Fruit fly (Drosophila melanogaster) whole organism, embryonic: ENCODE measurements around the gene CG5968.

Experiments used
- BEAF-32 ChIP-seq: fragments of 200-800 bp; sonication (Bioruptor generic); optimal IDR thresholded peaks from 3 replicates; lab custom pipeline; 2017; ENCODE audit warnings: missing biosample characterization, missing genetic modification characterization, mild to moderate bottlenecking, moderate library complexity, missing genetic modification reagents
- Bdp1 ChIP-seq: fragments of 200-800 bp; sonication (Bioruptor generic); optimal IDR thresholded peaks from 3 replicates; lab custom pipeline; 2016; ENCODE audit warnings: missing biosample characterization, missing genetic modification characterization
- Blimp-1 ChIP-seq: fragments of 200-800 bp; sonication (Bioruptor generic); optimal IDR thresholded peaks from 3 replicates; lab custom pipeline; 2018; ENCODE audit warnings: missing biosample characterization, missing genetic modification characterization, mild to moderate bottlenecking, moderate library complexity, missing genetic modification reagents
- CG10209 ChIP-seq: fragments of 200-800 bp; sonication (Bioruptor generic); optimal IDR thresholded peaks from 3 replicates; lab custom pipeline; 2017; ENCODE audit warnings: missing biosample characterization, mild to moderate bottlenecking, missing genetic modification characterization, missing genetic modification reagents
- CG10462 ChIP-seq: fragments of 200-800 bp; sonication (Bioruptor generic); optimal IDR thresholded peaks from 2 replicates; lab custom pipeline; 2016; ENCODE audit warnings: missing biosample characterization, missing genetic modification characterization
- CG12219 ChIP-seq: fragments of 200-800 bp; sonication (Bioruptor generic); optimal IDR thresholded peaks from 3 replicates; lab custom pipeline; 2018; ENCODE audit warnings: missing biosample characterization, mild to moderate bottlenecking, missing genetic modification characterization
- CG13296 ChIP-seq: fragments of 200-800 bp; sonication (Bioruptor generic); optimal IDR thresholded peaks from 3 replicates; lab custom pipeline; 2018; ENCODE audit warnings: missing biosample characterization, mild to moderate bottlenecking, missing genetic modification characterization
- CG13624 ChIP-seq: fragments of 200-800 bp; sonication (Bioruptor generic); optimal IDR thresholded peaks from 2 replicates; lab custom pipeline; 2016; ENCODE audit warnings: missing biosample characterization, missing genetic modification characterization
- CG14014 ChIP-seq: fragments of 200-800 bp; sonication (Bioruptor generic); IDR thresholded peaks from 2 replicates; pipeline ENCODE4 v1.3.6; 2022; ENCODE audit warnings: missing biosample characterization, missing genetic modification characterization
- CG14710 ChIP-seq: fragments of 200-800 bp; sonication (Bioruptor generic); optimal IDR thresholded peaks from 3 replicates; lab custom pipeline; 2019; ENCODE audit warnings: missing biosample characterization, mild to moderate bottlenecking, missing genetic modification characterization, moderate library complexity
- CG15269 ChIP-seq: fragments of 200-800 bp; sonication (Bioruptor generic); optimal IDR thresholded peaks from 2 replicates; lab custom pipeline; 2018; ENCODE audit warnings: missing biosample characterization, mild to moderate bottlenecking, missing genetic modification characterization, moderate library complexity
- CG18011 ChIP-seq: fragments of 200-800 bp; sonication (Bioruptor generic); optimal IDR thresholded peaks from 2 replicates; lab custom pipeline; 2017; ENCODE audit warnings: missing biosample characterization, missing genetic modification characterization, mild to moderate bottlenecking, moderate library complexity, missing genotype
- CG18476 ChIP-seq: fragments of 200-800 bp; sonication (Bioruptor generic); optimal IDR thresholded peaks from 2 replicates; lab custom pipeline; 2016; ENCODE audit warnings: missing biosample characterization, mild to moderate bottlenecking, missing genetic modification characterization
- CG2116 ChIP-seq: fragments of 200-800 bp; sonication (Bioruptor generic); optimal IDR thresholded peaks from 3 replicates; lab custom pipeline; 2018; ENCODE audit warnings: missing biosample characterization, mild to moderate bottlenecking, missing genetic modification characterization
- CG2120 ChIP-seq: fragments of 200-800 bp; sonication (Bioruptor generic); optimal IDR thresholded peaks from 3 replicates; lab custom pipeline; 2016; ENCODE audit warnings: missing biosample characterization, missing genetic modification characterization
- CG32772 ChIP-seq: fragments of 200-800 bp; sonication (Bioruptor generic); IDR thresholded peaks from 2 replicates; pipeline ENCODE4 v1.3.6; 2022; ENCODE audit warnings: missing biosample characterization, missing genetic modification characterization
- CG3407 ChIP-seq: fragments of 200-800 bp; sonication (Bioruptor generic); optimal IDR thresholded peaks from 2 replicates; lab custom pipeline; 2018; ENCODE audit warnings: missing biosample characterization, mild to moderate bottlenecking, missing genetic modification characterization
- CG3726 ChIP-seq: fragments of 200-800 bp; sonication (Bioruptor generic); IDR thresholded peaks from 3 replicates; pipeline ENCODE4, ENCODE4 v1.3.6; 2022; ENCODE audit warnings: missing biosample characterization, missing genetic modification characterization
- CG3995 ChIP-seq: fragments of 200-800 bp; sonication (Bioruptor generic); optimal IDR thresholded peaks from 3 replicates; lab custom pipeline; 2016; ENCODE audit warnings: missing biosample characterization, missing genetic modification characterization
- CG42726 ChIP-seq: fragments of 200-800 bp; sonication (Bioruptor generic); IDR thresholded peaks from 2 replicates; pipeline ENCODE4 v1.3.6; 2022; ENCODE audit warnings: missing biosample characterization, missing genetic modification characterization; ENCODE audit not compliant: partially characterized antibody
- CG4707 ChIP-seq: fragments of 200-800 bp; sonication (Bioruptor generic); optimal IDR thresholded peaks from 2 replicates; lab custom pipeline; 2018; ENCODE audit warnings: missing biosample characterization, mild to moderate bottlenecking, missing genetic modification characterization, moderate library complexity
- CG6813 ChIP-seq: fragments of 200-800 bp; sonication (Bioruptor generic); optimal IDR thresholded peaks from 2 replicates; lab custom pipeline; 2017; ENCODE audit warnings: missing biosample characterization, missing genetic modification characterization, mild to moderate bottlenecking, moderate library complexity, missing genetic modification reagents
- CG6854 ChIP-seq: fragments of 200-800 bp; sonication (Bioruptor generic); optimal IDR thresholded peaks from 3 replicates; lab custom pipeline; 2017; ENCODE audit warnings: missing biosample characterization, mild to moderate bottlenecking, missing genetic modification characterization
- CG9797 ChIP-seq: fragments of 200-800 bp; sonication (Bioruptor generic); optimal IDR thresholded peaks from 3 replicates; lab custom pipeline; 2018; ENCODE audit warnings: missing biosample characterization, mild to moderate bottlenecking, missing genetic modification characterization
- Deaf1 ChIP-seq: fragments of 200-800 bp; optimal IDR thresholded peaks from 3 replicates; lab custom pipeline; 2019; ENCODE audit warnings: missing biosample characterization, mild to moderate bottlenecking, missing genetic modification characterization, moderate library complexity
- Gsc ChIP-seq: fragments of 200-800 bp; sonication (Bioruptor generic); IDR thresholded peaks from 2 replicates; pipeline ENCODE4 v1.3.6; 2022; ENCODE audit warnings: missing biosample characterization, missing genetic modification characterization
- Hey ChIP-seq: fragments of 200-800 bp; sonication (Bioruptor generic); optimal IDR thresholded peaks from 3 replicates; lab custom pipeline; 2018; ENCODE audit warnings: missing biosample characterization, mild to moderate bottlenecking, missing genetic modification characterization
- HmgZ ChIP-seq: fragments of 200-800 bp; sonication (Bioruptor generic); optimal IDR thresholded peaks from 2 replicates; lab custom pipeline; 2018; ENCODE audit warnings: missing biosample characterization, mild to moderate bottlenecking, missing genetic modification characterization
- Max ChIP-seq: fragments of 200-800 bp; sonication (Bioruptor generic); optimal IDR thresholded peaks from 2 replicates; lab custom pipeline; 2016; ENCODE audit warnings: missing biosample characterization, mild to moderate bottlenecking, missing genetic modification characterization
- NK7.1 ChIP-seq: fragments of 200-800 bp; sonication (Bioruptor generic); optimal IDR thresholded peaks from 3 replicates; lab custom pipeline; 2016; ENCODE audit warnings: missing biosample characterization, missing genetic modification characterization
- Nf-YB ChIP-seq: fragments of 200-800 bp; sonication (Bioruptor generic); optimal IDR thresholded peaks from 3 replicates; lab custom pipeline; 2019; ENCODE audit warnings: missing biosample characterization, mild to moderate bottlenecking, missing genetic modification characterization, moderate library complexity
- Opbp ChIP-seq: fragments of 200-800 bp; sonication (Bioruptor generic); IDR thresholded peaks from 3 replicates; pipeline ENCODE4 v1.3.6; 2022; ENCODE audit warnings: missing biosample characterization, missing genetic modification characterization; ENCODE audit not compliant: partially characterized antibody
- Optix ChIP-seq: fragments of 200-800 bp; sonication (Bioruptor generic); IDR thresholded peaks from 3 replicates; pipeline ENCODE4 v1.3.6; 2022; ENCODE audit warnings: missing biosample characterization, missing genetic modification characterization
- ase ChIP-seq: fragments of 200-800 bp; sonication (Bioruptor generic); IDR thresholded peaks from 3 replicates; pipeline ENCODE4 v1.3.6; 2022; ENCODE audit warnings: missing biosample characterization, missing genetic modification characterization
- dmrt11E ChIP-seq: fragments of 200-800 bp; sonication (Bioruptor generic); optimal IDR thresholded peaks from 3 replicates; lab custom pipeline; 2018; ENCODE audit warnings: missing biosample characterization, mild to moderate bottlenecking, missing genetic modification characterization, moderate library complexity
- dpn ChIP-seq, 2 experiments: fragments of 200-800 bp; sonication (Bioruptor generic); optimal IDR thresholded peaks; 3 replicates each; lab custom pipeline; 2016; ENCODE audit warnings: missing biosample characterization in 2 of 2, missing genetic modification characterization in 2 of 2
- fd64A ChIP-seq: fragments of 200-800 bp; sonication (Bioruptor generic); optimal IDR thresholded peaks from 3 replicates; lab custom pipeline; 2018; ENCODE audit warnings: missing biosample characterization, mild to moderate bottlenecking, missing genetic modification characterization
- her ChIP-seq: fragments of 200-800 bp; sonication (Bioruptor generic); optimal IDR thresholded peaks from 2 replicates; lab custom pipeline; 2016; ENCODE audit warnings: missing biosample characterization, missing genetic modification characterization
- jing ChIP-seq: fragments of 200-800 bp; sonication (Bioruptor generic); optimal IDR thresholded peaks from 2 replicates; lab custom pipeline; 2018; ENCODE audit warnings: missing biosample characterization, mild to moderate bottlenecking, missing genetic modification characterization
- lov ChIP-seq, 2 experiments: fragments of 200-800 bp in 1 of 2; fragments of >200 bp in 1 of 2; sonication (Bioruptor generic) in 1 of 2; IDR thresholded peaks in 1 of 2; optimal IDR thresholded peaks in 1 of 2; 2 replicates in 1 of 2; 3 replicates in 1 of 2; pipeline versions ENCODE4 v1.3.6 to Lab custom; 2017 to 2022; ENCODE audit warnings: missing biosample characterization in 1 of 2, missing genetic modification characterization in 1 of 2
- mirr ChIP-seq: fragments of 200-800 bp; sonication (Bioruptor generic); optimal IDR thresholded peaks from 3 replicates; lab custom pipeline; 2018; ENCODE audit warnings: missing biosample characterization, mild to moderate bottlenecking, missing genetic modification characterization
- nom ChIP-seq: fragments of 200-800 bp; sonication (Bioruptor generic); optimal IDR thresholded peaks from 2 replicates; lab custom pipeline; 2017; ENCODE audit warnings: missing biosample characterization, missing genetic modification characterization, mild to moderate bottlenecking, moderate library complexity, missing genetic modification reagents
- onecut ChIP-seq: fragments of 200-800 bp; sonication (Bioruptor generic); IDR thresholded peaks from 2 replicates; pipeline ENCODE4 v1.3.6; 2022; ENCODE audit warnings: missing biosample characterization, missing genetic modification characterization
- slbo ChIP-seq: fragments of 200-800 bp; sonication (Bioruptor generic); IDR thresholded peaks from 2 replicates; pipeline ENCODE4 v1.3.6; 2022; ENCODE audit warnings: missing biosample characterization, missing genetic modification characterization
- tll ChIP-seq, 2 experiments: fragments of 200-800 bp in 1 of 2; fragments of >200 bp in 1 of 2; sonication (Bioruptor generic) in 1 of 2; optimal IDR thresholded peaks; 2 replicates each; lab custom pipeline; 2017 to 2019; ENCODE audit warnings: missing biosample characterization in 2 of 2, missing genetic modification characterization in 2 of 2, mild to moderate bottlenecking in 1 of 2, moderate library complexity in 1 of 2
- ttk ChIP-seq: fragments of 200-800 bp; sonication (Bioruptor generic); IDR thresholded peaks from 2 replicates; pipeline ENCODE4 v2.1.2; 2022; ENCODE audit warnings: missing biosample characterization, missing genetic modification characterization
- tx ChIP-seq: fragments of 200-800 bp; sonication (Bioruptor generic); optimal IDR thresholded peaks from 2 replicates; lab custom pipeline; 2016; ENCODE audit warnings: missing biosample characterization, missing genetic modification characterization
- unpg ChIP-seq: fragments of 200-800 bp; sonication (Bioruptor generic); optimal IDR thresholded peaks from 3 replicates; lab custom pipeline; 2018; ENCODE audit warnings: missing biosample characterization, mild to moderate bottlenecking, missing genetic modification characterization, moderate library complexity
- wek ChIP-seq: fragments of 200-800 bp; sonication (Bioruptor generic); optimal IDR thresholded peaks from 3 replicates; lab custom pipeline; 2018; ENCODE audit warnings: missing biosample characterization, mild to moderate bottlenecking, missing genetic modification characterization, moderate library complexity

The CG5968 gene

DNA sequence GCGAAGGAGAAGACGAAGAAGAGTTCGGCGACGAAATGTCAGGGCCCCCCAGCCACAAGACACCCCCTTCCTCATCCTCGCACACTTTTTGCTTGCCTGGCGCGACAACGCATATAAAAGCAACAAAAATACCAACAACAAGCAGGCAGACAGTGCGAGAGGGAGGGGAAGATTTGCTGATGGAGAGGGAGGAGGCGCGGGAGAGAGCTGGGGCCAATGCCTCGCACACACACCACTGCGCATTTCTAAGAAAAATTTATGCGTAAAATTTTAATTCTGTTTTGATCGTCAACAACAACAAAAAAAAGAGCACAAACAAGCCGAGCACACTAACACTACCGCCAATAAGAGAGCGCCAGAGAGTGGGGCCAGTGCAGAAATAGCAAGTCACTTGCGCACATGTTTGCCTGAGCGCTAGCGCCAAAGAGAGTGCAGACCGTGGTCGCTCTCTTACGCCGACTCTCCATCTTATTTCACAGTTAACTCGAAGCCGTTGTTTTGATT lies 23.7 kb downstream of the CG5968 start (continued):
- TF ChIP-seq CG6813 (GFP tag; lab: Kevin White, UChicago) (no peak), tll (GFP tag; optimal IDR thresholded peaks at IDR 0.05; lab: Kevin White, UChicago) (no peak), CG14710 (tag; lab: Kevin White, UChicago) (no peak), HmgZ (peak; percentile 70), CG42726 (GFP tag; lab: Robert Waterston, UW) (peak; percentile 37; the same call in 1 of the 2 replicates), CG4707 (GFP tag; lab: Kevin White, UChicago) (no peak), onecut (no peak; the same call in none of the 2 replicates), Hey (tag; lab: Kevin White, UChicago) (peak; percentile 48), CG18011 (GFP tag; lab: Kevin White, UChicago) (no peak), slbo (no peak), mirr (GFP tag; lab: Kevin White, UChicago) (peak; percentile 84), Gsc (no peak), lov (optimal IDR thresholded peaks at IDR 0.05; lab: Kevin White, UChicago) (no peak), lov (GFP tag; IDR thresholded peaks at IDR 0.05; lab: Robert Waterston, UW) (no peak), NK7.1 (GFP tag; lab: Kevin White, UChicago) (no peak), Deaf1 (tag; lab: Kevin White, UChicago) (peak; percentile 73), CG18476 (GFP tag; lab: Kevin White, UChicago) (no peak), tx (GFP tag; lab: Kevin White, UChicago) (no peak), CG3995 (no peak), CG3407 (peak; percentile 39), CG2116 (GFP tag; lab: Kevin White, UChicago) (peak; percentile 10), dpn (GFP tag; optimal IDR thresholded peaks at IDR 0.05; lab: Kevin White, UChicago) (no peak), CG14014 (peak; percentile 21; the same call in 1 of the 2 replicates), BEAF-32 (no peak), her (GFP tag; lab: Kevin White, UChicago) (peak; percentile 29), CG2120 (GFP tag; lab: Kevin White, UChicago) (no peak), CG12219 (GFP tag; lab: Kevin White, UChicago) (no peak), CG32772 (GFP tag; lab: Robert Waterston, UW) (0 out of 2 replicates have a peak, but pooled peaks have one; percentile 30), CG6854 (GFP tag; lab: Kevin White, UChicago) (peak; percentile 9), Max (peak; percentile 28), unpg (GFP tag; lab: Kevin White, UChicago) (no peak), CG13296 (GFP tag; lab: Kevin White, UChicago) (peak; percentile 31), wek (GFP tag; lab: Kevin White, UChicago) (peak; percentile 51), Bdp1 (GFP tag; lab: Kevin White, UChicago) (no peak), CG3726 (no peak), CG10462 (GFP tag; lab: Kevin White, UChicago) (no peak), CG15269 (tag; lab: Kevin White, UChicago) (peak; percentile 41), fd64A (GFP tag; lab: Kevin White, UChicago) (peak; percentile 57), nom (GFP tag; lab: Kevin White, UChicago) (peak; percentile 80), Blimp-1 (no peak), Optix (GFP tag; lab: Robert Waterston, UW) (no peak), Opbp (no peak), ttk (GFP tag; lab: Robert Waterston, UW) (no peak), ase (no peak), CG13624 (peak; percentile 88), CG10209 (GFP tag; lab: Kevin White, UChicago) (no peak), Nf-YB (GFP tag; lab: Kevin White, UChicago) (peak; percentile 12), jing (GFP tag; lab: Kevin White, UChicago) (no peak), dmrt11E (tag; lab: Kevin White, UChicago) (no peak), CG9797 (GFP tag; lab: Kevin White, UChicago) (no peak)
